Fruit fly (Drosophila melanogaster) Kc167 (cell line): ENCODE results near the gene CG15283.
A peak's percentile ranks its signal among the peaks of the same experiment; 100 is the strongest.

Source experiments
- Myc ChIP-seq: fragments of >200 bp; optimal IDR thresholded peaks from 2 replicates; lab custom pipeline; 2017; ENCODE audit warnings: missing external identifiers
- Sin3A ChIP-seq: fragments of >200 bp; optimal IDR thresholded peaks from 2 replicates; lab custom pipeline; 2018; ENCODE audit warnings: missing external identifiers
- h ChIP-seq: fragments of >200 bp; optimal IDR thresholded peaks from 3 replicates; lab custom pipeline; 2018; ENCODE audit warnings: missing external identifiers
- insv ChIP-seq: fragments of >200 bp; optimal IDR thresholded peaks from 3 replicates; lab custom pipeline; 2018; ENCODE audit warnings: missing external identifiers
- psq ChIP-seq: fragments of >200 bp; optimal IDR thresholded peaks from 2 replicates; lab custom pipeline; 2017; ENCODE audit warnings: missing external identifiers
- ttk ChIP-seq: sonication (Bioruptor generic); optimal IDR thresholded peaks from 2 replicates; lab custom pipeline; 2017; ENCODE audit warnings: missing external identifiers

Gene CG15283

DNA sequence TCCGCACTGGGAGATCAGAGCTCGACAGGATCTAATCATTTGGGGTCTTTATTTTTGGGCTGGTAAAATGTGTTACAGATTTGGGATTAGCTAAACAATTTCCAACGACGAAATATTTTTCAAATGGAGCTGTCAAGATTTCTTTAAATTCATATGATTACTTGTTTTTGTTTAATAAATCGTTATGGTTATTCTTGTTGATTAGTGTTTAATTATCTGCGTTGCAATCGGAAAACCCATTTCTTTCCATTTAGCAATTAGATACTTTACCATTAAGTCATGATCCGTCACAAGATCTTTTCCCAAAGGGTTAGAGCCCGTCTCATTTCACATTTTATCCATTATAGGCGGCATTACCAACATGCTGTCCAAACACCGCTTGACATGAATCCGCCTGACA lies at the start of gene CG15283:
TSS of gene CG15283 (minus strand) at position 101 of the 400 bp plus-strand sequence.
- TF ChIP-seq psq (lab: Kevin White, UChicago), result no peak
- TF ChIP-seq h, result no peak
- TF ChIP-seq insv (lab: Kevin White, UChicago), result no peak
- TF ChIP-seq ttk (lab: Kevin White, UChicago), result no peak
- no peak for TF ChIP-seq Sin3A (lab: Kevin White, UChicago)
- TF ChIP-seq Myc (lab: Kevin White, UChicago), result no peak

DNA sequence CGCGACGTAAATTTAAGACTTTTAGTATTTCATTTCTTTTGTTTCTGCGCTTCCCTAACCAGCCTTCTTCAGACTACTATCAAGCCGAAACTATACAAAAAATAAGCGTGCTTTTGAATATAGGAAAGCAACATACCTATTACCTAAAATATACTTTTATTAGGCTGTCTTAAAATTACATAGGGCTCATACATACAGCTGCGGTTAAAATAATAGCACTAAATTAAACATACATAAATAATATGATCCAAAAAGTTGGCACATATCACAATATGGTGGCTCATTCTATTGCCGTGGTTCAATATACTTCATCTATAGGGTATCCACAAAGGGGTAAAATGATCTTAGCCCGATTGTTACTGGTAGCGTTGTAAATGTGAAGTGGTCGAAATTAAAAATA lies 49.7 kb upstream of the CG15283 start:
- TF ChIP-seq h (no peak), insv (lab: Kevin White, UChicago) (no peak), Sin3A (lab: Kevin White, UChicago) (no peak), Myc (lab: Kevin White, UChicago) (no peak), ttk (lab: Kevin White, UChicago) (no peak), psq (lab: Kevin White, UChicago) (no peak)

DNA sequence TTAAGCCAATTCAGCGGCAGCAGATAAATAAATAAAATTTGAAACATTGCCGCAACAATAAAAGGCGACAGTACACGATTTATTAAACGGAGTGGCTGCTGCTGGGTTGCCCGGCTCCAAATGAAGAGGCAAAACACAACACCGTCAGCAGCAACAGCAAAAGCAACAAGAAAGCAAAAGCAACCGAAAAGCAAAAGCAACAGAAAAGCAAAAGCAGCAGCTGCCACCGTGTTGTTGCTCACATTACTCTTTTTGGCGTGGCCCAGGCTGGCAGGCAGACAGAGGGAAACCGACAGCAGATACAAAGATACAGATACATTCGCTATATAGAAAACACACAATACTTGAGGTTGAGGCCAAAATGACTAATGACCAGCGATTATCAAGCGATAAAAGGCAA lies 48.8 kb upstream of the CG15283 start:
- no peak for TF ChIP-seq Myc (lab: Kevin White, UChicago)
- TF ChIP-seq ttk (lab: Kevin White, UChicago), result no peak
- TF ChIP-seq Sin3A (lab: Kevin White, UChicago), result no peak
- no peak for TF ChIP-seq insv (lab: Kevin White, UChicago)
- TF ChIP-seq h, result no peak
- TF ChIP-seq psq (lab: Kevin White, UChicago), result no peak

DNA sequence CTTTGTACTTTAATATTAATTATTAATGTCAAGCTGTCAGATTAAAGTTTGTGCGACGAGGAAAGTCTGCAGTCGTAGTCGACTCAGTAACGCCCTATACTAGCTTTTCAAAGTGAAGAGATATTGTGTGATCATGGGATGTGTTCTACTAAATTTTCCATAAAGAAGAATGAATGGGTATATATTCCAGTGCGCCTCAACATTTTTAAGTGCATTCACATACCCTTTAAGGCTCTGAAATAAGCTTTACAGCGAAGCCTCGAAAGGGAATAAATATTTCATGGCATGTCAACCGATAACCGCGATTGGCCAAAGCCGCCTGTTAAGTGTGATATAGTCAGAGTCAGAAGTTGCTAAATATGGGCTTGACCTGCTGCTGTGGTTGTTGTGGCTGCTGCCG lies 48.4 kb upstream of the CG15283 start:
- TF ChIP-seq psq (lab: Kevin White, UChicago), result no peak
- no peak for TF ChIP-seq insv (lab: Kevin White, UChicago)
- TF ChIP-seq ttk (lab: Kevin White, UChicago), result no peak
- TF ChIP-seq Sin3A (lab: Kevin White, UChicago), result no peak
- TF ChIP-seq Myc (lab: Kevin White, UChicago), result no peak
- no peak for TF ChIP-seq h

DNA sequence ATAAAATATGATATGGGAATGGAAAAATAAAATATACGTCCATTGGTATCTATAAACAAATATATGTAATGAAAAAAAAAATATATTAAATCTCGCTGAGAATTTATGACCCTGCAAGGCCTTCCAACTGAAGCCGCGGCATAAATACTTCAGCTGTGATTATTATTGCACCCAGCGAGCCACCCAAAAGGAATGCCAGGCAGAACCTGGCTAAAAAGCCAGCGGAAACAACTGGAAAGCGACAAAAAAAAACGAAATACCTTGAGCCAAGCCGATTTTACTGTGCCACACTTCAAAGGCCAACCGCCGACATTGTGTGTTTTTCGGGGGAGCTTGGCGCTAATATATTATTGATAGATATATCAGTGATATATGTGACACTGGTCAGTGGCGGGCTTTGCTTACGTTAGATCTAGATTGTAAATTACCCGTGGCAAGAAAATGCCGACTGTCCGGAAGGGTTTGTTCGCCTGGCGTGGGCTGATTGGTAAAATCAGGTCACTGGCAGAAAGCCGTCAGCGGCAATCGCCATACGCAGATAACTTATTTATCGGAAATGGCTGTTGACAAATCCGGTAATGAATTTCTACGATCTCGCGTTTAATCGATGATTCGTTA lies 47.8 kb upstream of the CG15283 start:
- TF ChIP-seq Sin3A (lab: Kevin White, UChicago) (no peak), psq (lab: Kevin White, UChicago) (no peak), h (no peak), ttk (lab: Kevin White, UChicago) (no peak), Myc (lab: Kevin White, UChicago) (no peak), insv (lab: Kevin White, UChicago) (no peak)

DNA sequence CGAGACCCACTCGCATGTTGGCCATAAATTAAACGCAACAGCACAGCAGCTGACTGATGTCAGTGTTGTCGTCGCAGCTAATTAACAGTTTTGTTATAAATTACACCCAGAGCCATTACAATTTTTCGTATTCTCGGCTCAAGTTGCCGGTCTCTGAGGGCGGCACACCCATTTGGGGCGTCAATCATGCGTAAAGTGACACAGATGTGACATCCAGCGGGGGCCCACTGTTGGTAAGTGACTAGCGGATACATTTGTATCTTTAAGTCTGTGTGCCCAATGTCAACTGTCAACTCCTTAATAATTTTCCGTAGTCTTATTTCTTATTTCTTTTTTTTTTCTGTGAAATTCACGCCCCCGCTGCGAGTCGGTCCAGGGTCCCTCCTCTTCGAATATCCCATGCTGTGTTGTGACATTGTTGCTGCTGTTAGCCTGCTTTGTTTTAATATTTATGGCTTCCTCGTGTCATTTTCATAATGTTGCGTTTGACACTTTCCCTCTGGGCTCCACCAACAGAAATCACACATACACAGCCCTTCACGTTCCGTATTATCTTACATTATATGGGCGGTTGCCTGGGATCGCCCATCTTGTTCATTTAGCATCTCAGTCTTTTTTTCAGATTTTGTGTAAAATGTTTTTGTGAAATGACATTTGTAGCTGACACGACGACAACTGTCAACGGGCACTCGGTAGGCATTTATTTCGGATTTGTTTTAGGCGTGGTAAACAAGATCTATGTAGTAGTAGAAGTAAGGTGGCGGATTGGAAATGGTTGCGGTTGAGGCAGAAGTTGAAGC lies 46.9 kb upstream of the CG15283 start:
- TF ChIP-seq Myc (lab: Kevin White, UChicago), result no peak

DNA sequence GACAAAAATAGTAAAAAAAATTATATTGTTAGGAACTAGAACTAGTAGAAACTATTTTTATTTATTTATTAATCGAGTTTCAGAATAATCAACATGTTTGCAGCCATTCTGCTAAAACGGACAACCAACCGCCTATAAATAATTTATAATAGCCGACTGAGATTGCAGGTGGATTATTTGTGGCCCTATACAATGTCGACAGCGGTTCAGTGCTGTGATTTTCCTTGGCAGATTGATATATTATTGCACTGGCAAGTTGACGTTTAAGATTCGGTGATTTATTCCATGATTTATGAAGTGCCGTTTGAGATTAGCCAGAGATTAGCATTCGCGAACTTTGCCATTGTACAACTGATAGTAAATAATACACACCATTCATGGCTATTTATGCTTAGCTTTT lies 46.2 kb upstream of the CG15283 start:
- TF ChIP-seq psq (lab: Kevin White, UChicago) (no peak), insv (lab: Kevin White, UChicago) (no peak), ttk (lab: Kevin White, UChicago) (no peak), Sin3A (lab: Kevin White, UChicago) (no peak), h (no peak), Myc (lab: Kevin White, UChicago) (no peak)

DNA sequence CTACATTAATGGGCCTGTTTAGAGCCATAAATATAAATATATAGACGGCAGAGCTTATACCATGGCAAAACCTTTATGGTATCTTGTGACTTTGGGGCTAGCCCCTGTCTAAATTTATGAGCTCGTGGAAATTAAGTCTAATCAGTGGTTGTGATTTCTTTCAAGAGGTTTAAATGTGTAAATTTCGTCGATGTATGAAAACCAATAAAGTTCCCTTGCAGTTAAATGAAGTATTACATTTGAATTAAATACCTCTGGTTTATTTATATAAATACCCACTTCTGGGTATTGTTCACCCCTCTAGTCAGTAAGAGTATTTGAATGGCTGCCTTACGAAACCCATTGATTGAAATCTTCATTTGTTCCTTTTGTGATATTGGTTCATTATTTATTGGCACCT lies 45.6 kb upstream of the CG15283 start:
- TF ChIP-seq h, result no peak
- TF ChIP-seq ttk (lab: Kevin White, UChicago), result no peak
- no peak for TF ChIP-seq Myc (lab: Kevin White, UChicago)
- TF ChIP-seq Sin3A (lab: Kevin White, UChicago), result no peak
- no peak for TF ChIP-seq psq (lab: Kevin White, UChicago)
- TF ChIP-seq insv (lab: Kevin White, UChicago), result no peak

DNA sequence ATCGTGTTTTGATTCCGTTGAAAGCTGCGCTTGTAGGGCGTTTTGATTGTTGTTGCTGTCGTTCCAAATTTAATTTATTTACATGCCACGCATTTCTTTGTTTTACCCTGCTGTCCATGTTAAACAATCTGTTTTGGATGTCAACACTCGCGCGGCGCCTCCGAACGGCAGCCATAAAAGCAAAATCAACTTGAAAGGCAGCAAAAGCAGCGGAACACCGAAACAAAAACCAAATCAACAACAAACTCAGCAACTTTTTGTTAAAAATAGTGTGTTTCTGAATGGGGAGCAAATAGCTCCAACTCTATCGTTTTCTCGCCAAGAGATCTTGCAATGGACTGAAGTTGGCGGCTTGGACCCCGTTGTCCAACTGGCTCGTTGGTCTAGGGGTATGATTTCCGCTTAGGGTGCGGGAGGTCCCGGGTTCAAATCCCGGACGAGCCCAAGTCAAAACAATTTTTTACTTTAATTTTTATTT lies 44.8 kb upstream of the CG15283 start:
- TF ChIP-seq h (no peak), psq (lab: Kevin White, UChicago) (no peak), Sin3A (lab: Kevin White, UChicago) (no peak), insv (lab: Kevin White, UChicago) (no peak), ttk (lab: Kevin White, UChicago) (no peak), Myc (lab: Kevin White, UChicago) (no peak)

DNA sequence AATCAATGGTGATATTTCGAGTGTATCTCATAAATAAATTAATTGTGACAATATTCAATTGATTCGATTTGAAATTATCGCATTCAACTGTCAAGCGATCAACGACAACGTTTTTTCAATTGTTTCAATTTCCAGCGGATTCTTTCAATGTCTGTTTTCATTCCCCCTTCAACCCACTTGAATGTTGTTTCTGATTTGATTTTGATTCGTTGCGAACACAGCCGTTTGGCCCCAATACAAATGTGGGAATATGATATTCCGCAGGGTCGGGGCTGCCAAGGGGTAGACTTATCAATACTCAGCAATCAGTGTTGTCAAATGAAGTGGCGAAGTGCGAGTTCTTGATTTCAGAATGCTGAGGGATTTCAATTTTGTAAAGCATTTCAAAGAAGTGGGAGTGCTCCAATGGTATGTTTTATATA lies 44.2 kb upstream of the CG15283 start:
- TF ChIP-seq insv (lab: Kevin White, UChicago), result no peak
- TF ChIP-seq ttk (lab: Kevin White, UChicago), result no peak
- TF ChIP-seq h, result no peak
- TF ChIP-seq psq (lab: Kevin White, UChicago), result no peak
- no peak for TF ChIP-seq Sin3A (lab: Kevin White, UChicago)
- no peak for TF ChIP-seq Myc (lab: Kevin White, UChicago)

DNA sequence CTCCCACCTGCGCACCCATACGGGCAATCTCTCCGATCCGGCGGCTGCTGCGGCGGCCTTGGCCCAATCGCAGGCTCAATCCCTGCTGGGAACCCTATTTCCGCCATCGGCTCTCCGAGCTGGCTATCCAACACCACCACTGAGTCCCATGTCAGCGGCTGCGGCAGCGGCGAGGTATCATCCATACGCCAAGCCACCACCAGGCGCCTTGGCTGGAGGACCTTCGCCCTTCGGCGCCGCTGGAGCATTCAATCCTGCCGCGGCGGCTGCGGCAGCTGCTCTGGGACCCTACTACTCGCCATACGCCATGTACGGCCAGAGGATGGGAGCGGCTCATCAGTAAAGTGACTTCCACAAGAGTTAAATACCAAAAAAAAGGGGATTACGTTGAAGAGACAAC lies 42.1 kb upstream of the CG15283 start:
- no peak for TF ChIP-seq h
- TF ChIP-seq insv (lab: Kevin White, UChicago), result no peak
- TF ChIP-seq Myc (lab: Kevin White, UChicago), result no peak
- no peak for TF ChIP-seq ttk (lab: Kevin White, UChicago)
- TF ChIP-seq psq (lab: Kevin White, UChicago), result no peak
- TF ChIP-seq Sin3A (lab: Kevin White, UChicago), result no peak

DNA sequence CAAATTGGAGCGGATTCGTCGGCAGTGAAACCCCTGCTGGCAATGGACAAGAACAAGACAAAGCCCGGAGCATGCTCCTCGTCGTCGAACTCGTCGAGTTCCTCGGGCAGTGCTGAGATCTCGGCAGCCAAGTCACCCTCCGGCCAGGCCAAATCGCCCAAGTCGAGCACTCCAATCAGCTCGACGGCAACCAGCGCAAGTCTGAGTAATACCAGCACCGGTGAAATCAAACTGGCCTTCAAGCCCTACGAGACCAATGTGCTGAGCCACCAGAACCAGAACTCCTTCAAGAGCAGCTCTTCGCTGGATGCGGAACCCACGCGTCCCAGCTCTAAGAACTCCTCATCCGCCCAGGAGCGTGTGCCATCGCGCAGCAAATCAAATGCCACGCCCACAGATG lies 41.0 kb upstream of the CG15283 start:
- TF ChIP-seq psq (lab: Kevin White, UChicago) (no peak), ttk (lab: Kevin White, UChicago) (peak; percentile 59), h (no peak), insv (lab: Kevin White, UChicago) (no peak)
